Fruit fly (Drosophila melanogaster): ENCODE measurements around the gene CG2246.

CG2246 gene

DNA sequence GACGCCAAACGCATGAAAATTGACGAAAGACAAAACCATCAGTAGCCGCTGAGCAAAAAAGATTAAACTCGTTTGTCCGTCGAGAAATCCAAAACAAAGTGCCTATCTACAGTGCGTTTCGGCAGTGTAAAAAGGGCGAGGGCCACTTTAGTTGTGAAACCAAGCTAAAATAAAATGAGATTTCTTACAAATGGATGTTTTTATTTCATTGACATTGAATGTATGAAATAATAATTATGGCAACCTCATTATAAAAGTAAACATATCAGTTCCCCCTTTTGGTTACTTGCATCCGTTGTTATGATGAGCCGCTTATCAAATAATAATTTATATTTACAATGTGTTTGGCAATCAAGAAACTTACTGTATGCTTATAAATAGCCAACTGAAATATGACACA, 36.8 kb downstream of the CG2246 start (continued):
- TF ChIP-seq CG5180 (GFP tag; optimal IDR thresholded peaks at IDR 0.05) = no peak
- no peak for TF ChIP-seq CG1792 (GFP tag; optimal IDR thresholded peaks at IDR 0.05)
- no peak for TF ChIP-seq Hey (tag; optimal IDR thresholded peaks at IDR 0.05)
- no peak for TF ChIP-seq CG7372 (GFP tag; IDR thresholded peaks at IDR 0.05)
- TF ChIP-seq pum (GFP tag; optimal IDR thresholded peaks at IDR 0.05) = no peak
- peak; percentile 37 for TF ChIP-seq CG2678 (tag; optimal IDR thresholded peaks at IDR 0.05)
- TF ChIP-seq Ets97D (GFP tag; optimal IDR thresholded peaks at IDR 0.05) = no peak
- TF ChIP-seq CG3726 (GFP tag; IDR thresholded peaks at IDR 0.05) = no peak
- TF ChIP-seq seq (GFP tag; IDR thresholded peaks at IDR 0.05) = 0 out of 2 replicates have a peak, but pooled peaks have one; percentile 9
- no peak for TF ChIP-seq CG1602 (GFP tag; optimal IDR thresholded peaks at IDR 0.05)
- TF ChIP-seq Lpt (GFP tag; optimal IDR thresholded peaks at IDR 0.05) = no peak
- no peak for TF ChIP-seq CG3407 (GFP tag; optimal IDR thresholded peaks at IDR 0.05)
- peak; percentile 7 for TF ChIP-seq CG11504 (tag; optimal IDR thresholded peaks at IDR 0.05)
- TF ChIP-seq fd102C (GFP tag; optimal IDR thresholded peaks at IDR 0.05) = no peak
- TF ChIP-seq fd3F (GFP tag; optimal IDR thresholded peaks at IDR 0.05) = no peak
- peak; percentile 24 for TF ChIP-seq CG15269 (tag; optimal IDR thresholded peaks at IDR 0.05)
- TF ChIP-seq CG13894 (tag; optimal IDR thresholded peaks at IDR 0.05) = no peak
- TF ChIP-seq Meics (GFP tag; optimal IDR thresholded peaks at IDR 0.05) = peak; percentile 35
- TF ChIP-seq Spps (tag; optimal IDR thresholded peaks at IDR 0.05) = no peak
- no peak for TF ChIP-seq Ptx1 (GFP tag; IDR thresholded peaks at IDR 0.05)
- no peak for TF ChIP-seq Lim3 (GFP tag; IDR thresholded peaks at IDR 0.05)
- no peak for TF ChIP-seq CG2712 (tag; optimal IDR thresholded peaks at IDR 0.05)
- no peak for TF ChIP-seq Trl (optimal IDR thresholded peaks at IDR 0.05)
- no peak for TF ChIP-seq Trl (GFP tag; optimal IDR thresholded peaks at IDR 0.05)
- no peak for TF ChIP-seq B-H1 (GFP tag; IDR thresholded peaks at IDR 0.05)
- TF ChIP-seq lab (GFP tag; optimal IDR thresholded peaks at IDR 0.05) = peak; percentile 23
- TF ChIP-seq ab (GFP tag; optimal IDR thresholded peaks at IDR 0.05) = no peak
- TF ChIP-seq wdn (GFP tag; IDR thresholded peaks at IDR 0.05) = no peak
- peak; percentile 11 for TF ChIP-seq grau (tag; optimal IDR thresholded peaks at IDR 0.05)
- TF ChIP-seq Awh (GFP tag; IDR thresholded peaks at IDR 0.05) = no peak
- TF ChIP-seq gcm2 (GFP tag; optimal IDR thresholded peaks at IDR 0.05) = no peak
- TF ChIP-seq CG11695 (GFP tag; IDR thresholded peaks at IDR 0.05) = peak; percentile 76
- TF ChIP-seq CG33213 (GFP tag; optimal IDR thresholded peaks at IDR 0.05) = no peak
- no peak for TF ChIP-seq pan (optimal IDR thresholded peaks at IDR 0.05)
- peak in 1 of 2 experiments; percentile 14 for TF ChIP-seq pan (GFP tag; optimal IDR thresholded peaks at IDR 0.05 in 1 of 2, IDR thresholded peaks at IDR 0.05 in 1 of 2)
- no peak for TF ChIP-seq esg (GFP tag; conservative IDR thresholded peaks at IDR 0.05)
- TF ChIP-seq D (optimal IDR thresholded peaks at IDR 0.05) = no peak
- no peak for TF ChIP-seq D (GFP tag; optimal IDR thresholded peaks at IDR 0.05)
- TF ChIP-seq row (GFP tag; IDR thresholded peaks at IDR 0.05) = peak; percentile 36; the same call in 1 of the 3 replicates
- TF ChIP-seq CG15696 (tag; optimal IDR thresholded peaks at IDR 0.05) = no peak
- no peak for TF ChIP-seq CG17186 (GFP tag; optimal IDR thresholded peaks at IDR 0.05)
- TF ChIP-seq Opbp (GFP tag; IDR thresholded peaks at IDR 0.05; ENCODE audit: partially characterized antibody) = no peak
- peak; percentile 3 for TF ChIP-seq CG3281 (GFP tag; optimal IDR thresholded peaks at IDR 0.05)
- TF ChIP-seq D19A (tag; optimal IDR thresholded peaks at IDR 0.05) = no peak
- no peak for TF ChIP-seq CG16863 (GFP tag; optimal IDR thresholded peaks at IDR 0.05)
- peak; percentile 17 for TF ChIP-seq lilli (GFP tag; optimal IDR thresholded peaks at IDR 0.05)
- TF ChIP-seq cwo (GFP tag; optimal IDR thresholded peaks at IDR 0.05) = no peak
- TF ChIP-seq unc-4 (GFP tag; IDR thresholded peaks at IDR 0.05; ENCODE audit: partially characterized antibody) = no peak
- no peak for TF ChIP-seq CG9876 (GFP tag; optimal IDR thresholded peaks at IDR 0.05)
- TF ChIP-seq CG7271 (tag; optimal IDR thresholded peaks at IDR 0.05) = no peak
- TF ChIP-seq kah (GFP tag; optimal IDR thresholded peaks at IDR 0.05) = no peak
- no peak for TF ChIP-seq CG15479 (GFP tag; optimal IDR thresholded peaks at IDR 0.05)
- no peak for TF ChIP-seq Oaz (GFP tag; IDR thresholded peaks at IDR 0.05)

Data from whole organism, embryonic.